Worm (Caenorhabditis elegans) whole organism, mixed stage, embryonic: ENCODE measurements around the gene ptrn-1.

Source experiments
- ces-1 ChIP-seq: fragments of 150-350 bp; optimal IDR thresholded peaks from 2 replicates; lab custom pipeline; 2014; ENCODE audit warnings: missing biosample characterization, missing genetic modification reagents, missing genetic modification characterization
- hlh-1 ChIP-seq: fragments of 150-350 bp; optimal IDR thresholded peaks from 2 replicates; lab custom pipeline; 2014; ENCODE audit warnings: missing biosample characterization, missing genetic modification reagents, missing genetic modification characterization
- lin-32 ChIP-seq: fragments of 200-800 bp; sonication (Bioruptor generic); optimal IDR thresholded peaks from 2 replicates; lab custom pipeline; 2018; ENCODE audit warnings: mild to moderate bottlenecking, missing genetic modification characterization, missing compliant biosample characterization
- nhr-237 ChIP-seq: fragments of 150-350 bp; optimal IDR thresholded peaks from 2 replicates; lab custom pipeline; 2014; ENCODE audit warnings: missing biosample characterization, missing genetic modification characterization
- nhr-28 ChIP-seq: fragments of 150-350 bp; optimal IDR thresholded peaks from 2 replicates; lab custom pipeline; 2014; ENCODE audit warnings: missing biosample characterization, missing genetic modification characterization
- unc-62 ChIP-seq: fragments of 150-350 bp; optimal IDR thresholded peaks from 2 replicates; lab custom pipeline; 2014; ENCODE audit warnings: missing biosample characterization, missing genetic modification reagents, missing genetic modification characterization
- zip-8 ChIP-seq: fragments of 150-350 bp; optimal IDR thresholded peaks from 2 replicates; lab custom pipeline; 2014; ENCODE audit warnings: missing biosample characterization, missing genetic modification characterization

DNA sequence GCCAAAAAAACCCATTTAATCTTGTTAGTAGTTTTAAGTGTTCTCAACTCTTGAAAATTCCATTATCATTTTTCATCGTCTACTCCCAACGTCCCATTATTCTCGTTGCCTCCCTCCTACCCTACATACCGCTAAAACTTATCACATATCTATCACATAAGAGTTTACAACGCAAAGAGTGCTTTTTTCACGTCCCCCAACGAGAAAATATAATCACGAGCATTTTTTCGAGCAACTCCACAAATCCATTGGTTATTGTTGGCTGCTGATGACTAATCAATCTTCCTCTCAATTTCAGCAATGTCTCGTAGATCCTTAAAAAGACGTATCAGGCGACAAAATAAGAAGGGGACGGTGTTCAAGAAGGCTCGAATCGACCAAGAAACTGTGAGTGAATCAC is 51.7 kb downstream of the ptrn-1 start, which contains the start of gene mbl-1:
- TF ChIP-seq nhr-28 (tag; lab: Kevin White, UChicago), result no peak
- no peak for TF ChIP-seq unc-62
- TF ChIP-seq hlh-1 (tag; lab: Kevin White, UChicago), result no peak
- no peak for TF ChIP-seq lin-32 (GFP tag; lab: Kevin White, UChicago)
- no peak for TF ChIP-seq zip-8 (tag; lab: Kevin White, UChicago)
- no peak for TF ChIP-seq nhr-237
- TF ChIP-seq ces-1 (GFP tag; lab: Kevin White, UChicago), result no peak
